Worm (Caenorhabditis elegans) whole organism, L4/young adult: ENCODE measurements around the gene mec-14.

Experiments
- W03F9.2 ChIP-seq: fragments of 150-350 bp; optimal IDR thresholded peaks from 2 replicates; lab custom pipeline; 2014; ENCODE audit warnings: missing biosample characterization, missing genetic modification characterization
- dao-5 ChIP-seq: sonication (generic microtip); optimal IDR thresholded peaks from 2 replicates; lab custom pipeline; 2016; ENCODE audit warnings: missing genotype, missing genetic modification characterization, moderate library complexity, missing compliant biosample characterization
- him-1 ChIP-seq: sonication (generic microtip); optimal IDR thresholded peaks from 2 replicates; lab custom pipeline; 2016; ENCODE audit warnings: missing genotype, missing genetic modification reagents, missing genetic modification characterization, missing compliant biosample characterization

DNA sequence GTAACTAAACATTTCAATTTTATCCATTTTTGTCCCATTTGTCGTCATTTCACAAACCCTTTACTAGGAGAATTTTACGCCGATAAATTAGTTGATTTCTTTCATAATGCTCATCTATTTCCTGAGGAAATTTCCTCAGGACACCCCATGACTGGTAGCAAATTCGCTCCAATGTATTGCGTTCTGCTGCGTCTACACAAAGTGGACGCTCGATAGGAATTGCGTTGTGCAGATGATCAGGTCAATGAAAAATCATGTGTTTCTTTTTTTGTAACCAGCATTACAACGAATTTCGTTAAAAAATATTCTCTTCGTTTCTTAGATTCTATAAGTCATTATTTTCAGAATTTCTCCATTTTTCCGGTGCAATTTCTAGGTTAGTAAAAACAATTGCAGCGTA lies 11.0 kb downstream of the mec-14 start, which contains the start of gene epg-4:
- TF ChIP-seq him-1 (tag; lab: Kevin White, UChicago): no peak
- TF ChIP-seq W03F9.2 (tag; lab: Kevin White, UChicago): no peak
- no peak for TF ChIP-seq dao-5
